Worm (Caenorhabditis elegans): Measurements from ENCODE around the gene F18C5.5.

ce11 chrII:6523940-6524339, 42.6 kb downstream of the F18C5.5 start:
- no peak for TF ChIP-seq dmd-9 (GFP tag; IDR thresholded peaks at IDR 0.05)
- no peak for TF ChIP-seq mep-1 (tag; optimal IDR thresholded peaks at IDR 0.05)
- no peak for TF ChIP-seq nhr-11 (tag; optimal IDR thresholded peaks at IDR 0.05)
